Fruit fly (Drosophila melanogaster) whole organism, embryonic: ENCODE measurements around the gene ss.

Source experiments
- Atf3 ChIP-seq: fragments of 200-800 bp; sonication (Bioruptor generic); optimal IDR thresholded peaks from 3 replicates; lab custom pipeline; 2016; ENCODE audit warnings: missing biosample characterization, missing genetic modification characterization
- CG12942 ChIP-seq: fragments of 200-800 bp; sonication (Bioruptor generic); optimal IDR thresholded peaks from 3 replicates; lab custom pipeline; 2016; ENCODE audit warnings: missing biosample characterization, missing genetic modification characterization
- CG14860 ChIP-seq: fragments of 200-800 bp; sonication (Bioruptor generic); IDR thresholded peaks from 3 replicates; pipeline ENCODE4 v1.3.6; 2022; ENCODE audit warnings: missing biosample characterization, missing genetic modification characterization; ENCODE audit not compliant: partially characterized antibody
- CG15011 ChIP-seq: fragments of 200-800 bp; sonication (Bioruptor generic); optimal IDR thresholded peaks from 3 replicates; lab custom pipeline; 2018; ENCODE audit warnings: missing biosample characterization, mild to moderate bottlenecking, missing genetic modification characterization
- CG17361 ChIP-seq: fragments of 200-800 bp; sonication (Bioruptor generic); IDR thresholded peaks from 3 replicates; pipeline ENCODE4 v1.3.6; 2022; ENCODE audit warnings: missing biosample characterization, missing genetic modification characterization
- CG17829 ChIP-seq: fragments of 200-800 bp; optimal IDR thresholded peaks from 2 replicates; lab custom pipeline; 2019; ENCODE audit warnings: missing biosample characterization, mild to moderate bottlenecking, missing genetic modification characterization, moderate library complexity
- CG2712 ChIP-seq: fragments of 200-800 bp; optimal IDR thresholded peaks from 3 replicates; lab custom pipeline; 2019; ENCODE audit warnings: missing biosample characterization, mild to moderate bottlenecking, missing genetic modification characterization, moderate library complexity
- CG3065 ChIP-seq: fragments of 200-800 bp; sonication (Bioruptor generic); optimal IDR thresholded peaks from 2 replicates; lab custom pipeline; 2016; ENCODE audit warnings: missing biosample characterization, missing genetic modification characterization
- CG31441 ChIP-seq: fragments of 200-800 bp; sonication (Bioruptor generic); IDR thresholded peaks from 2 replicates; pipeline ENCODE4 v1.3.6; 2022; ENCODE audit warnings: missing biosample characterization, missing genetic modification characterization
- CG33213 ChIP-seq: fragments of 200-800 bp; sonication (Bioruptor generic); optimal IDR thresholded peaks from 3 replicates; lab custom pipeline; 2016; ENCODE audit warnings: missing biosample characterization, missing genetic modification characterization
- CG4360 ChIP-seq: fragments of 200-800 bp; sonication (Bioruptor generic); IDR thresholded peaks from 2 replicates; pipeline ENCODE4 v1.3.6; 2022; ENCODE audit warnings: missing biosample characterization, missing genetic modification characterization
- CG6791 ChIP-seq: fragments of 200-800 bp; sonication (Bioruptor generic); IDR thresholded peaks from 3 replicates; pipeline ENCODE4 v1.3.6; 2022; ENCODE audit warnings: missing biosample characterization, missing genetic modification characterization; ENCODE audit not compliant: partially characterized antibody
- CG7963 ChIP-seq: fragments of 200-800 bp; sonication (Bioruptor generic); IDR thresholded peaks from 3 replicates; pipeline ENCODE4 v1.3.6; 2022; ENCODE audit warnings: missing biosample characterization, missing genetic modification characterization; ENCODE audit not compliant: partially characterized antibody
- CG8290 ChIP-seq, 3 experiments: fragments of 200-800 bp; sonication (Bioruptor generic); optimal IDR thresholded peaks; 2 replicates each; lab custom pipeline; 2016 to 2019; ENCODE audit warnings: missing biosample characterization in 3 of 3, missing genetic modification characterization in 3 of 3, mild to moderate bottlenecking in 2 of 3, moderate library complexity in 1 of 3
- CTCF ChIP-seq: fragments of 200-800 bp; sonication (Bioruptor generic); optimal IDR thresholded peaks from 2 replicates; lab custom pipeline; 2017; ENCODE audit warnings: missing biosample characterization, mild to moderate bottlenecking, missing genetic modification characterization, moderate library complexity
- Camta ChIP-seq: fragments of 200-800 bp; sonication (Bioruptor generic); optimal IDR thresholded peaks from 2 replicates; lab custom pipeline; 2016; ENCODE audit warnings: missing biosample characterization, missing genetic modification characterization
- Dp ChIP-seq: fragments of 200-800 bp; sonication (Bioruptor generic); optimal IDR thresholded peaks from 2 replicates; lab custom pipeline; 2018; ENCODE audit warnings: missing biosample characterization, mild to moderate bottlenecking, missing genetic modification characterization, moderate library complexity
- Drgx ChIP-seq: fragments of 200-800 bp; sonication (Bioruptor generic); IDR thresholded peaks from 2 replicates; pipeline ENCODE4 v1.3.6; 2022; ENCODE audit warnings: missing biosample characterization, missing genetic modification characterization
- H15 ChIP-seq: fragments of 200-800 bp; sonication (Bioruptor generic); IDR thresholded peaks from 3 replicates; pipeline ENCODE4 v1.3.6; 2022; ENCODE audit warnings: missing biosample characterization, missing genetic modification characterization
- HHEX ChIP-seq: fragments of 200-800 bp; sonication (Bioruptor generic); optimal IDR thresholded peaks from 3 replicates; lab custom pipeline; 2017; ENCODE audit warnings: missing biosample characterization, mild to moderate bottlenecking, missing genetic modification characterization, missing genetic modification reagents
- HmgD ChIP-seq: fragments of 200-800 bp; sonication (Bioruptor generic); optimal IDR thresholded peaks from 3 replicates; lab custom pipeline; 2016; ENCODE audit warnings: missing biosample characterization, missing genetic modification characterization
- HmgZ ChIP-seq: fragments of 200-800 bp; sonication (Bioruptor generic); optimal IDR thresholded peaks from 2 replicates; lab custom pipeline; 2018; ENCODE audit warnings: missing biosample characterization, mild to moderate bottlenecking, missing genetic modification characterization
- Hmx ChIP-seq: fragments of 200-800 bp; sonication (Bioruptor generic); optimal IDR thresholded peaks from 2 replicates; lab custom pipeline; 2016; ENCODE audit warnings: missing biosample characterization, missing genetic modification characterization
- Lhr ChIP-seq: fragments of 200-800 bp; sonication (Bioruptor generic); optimal IDR thresholded peaks from 3 replicates; lab custom pipeline; 2017; ENCODE audit warnings: mild to moderate bottlenecking, missing biosample characterization, missing genetic modification reagents, missing genetic modification characterization
- Med ChIP-seq: fragments of 200-800 bp; sonication (Bioruptor generic); peaks from one replicate; lab custom pipeline; 2016; ENCODE audit warnings: missing biosample characterization, missing genetic modification characterization, mild to moderate bottlenecking, inconsistent platforms, moderate library complexity
- Opbp ChIP-seq: fragments of 200-800 bp; sonication (Bioruptor generic); IDR thresholded peaks from 3 replicates; pipeline ENCODE4 v1.3.6; 2022; ENCODE audit warnings: missing biosample characterization, missing genetic modification characterization; ENCODE audit not compliant: partially characterized antibody
- Pdp1 ChIP-seq, 2 experiments: fragments of 200-800 bp; sonication (Bioruptor generic); optimal IDR thresholded peaks; 3 replicates each; lab custom pipeline; 2016; ENCODE audit warnings: missing biosample characterization in 2 of 2, missing genetic modification characterization in 2 of 2, mild to moderate bottlenecking in 1 of 2, moderate library complexity in 1 of 2
- Rx ChIP-seq: fragments of 200-800 bp; sonication (Bioruptor generic); IDR thresholded peaks from 2 replicates; pipeline ENCODE4 v1.3.6; 2022; ENCODE audit warnings: missing biosample characterization, missing genetic modification characterization
- TFAM ChIP-seq: fragments of 200-800 bp; sonication (Bioruptor generic); optimal IDR thresholded peaks from 2 replicates; lab custom pipeline; 2017; ENCODE audit warnings: missing biosample characterization, missing genetic modification characterization, inconsistent platforms
- Trl ChIP-seq, 3 experiments: fragments of >200 bp in 2 of 3; fragments of 200-800 bp in 1 of 3; sonication (Bioruptor generic) in 1 of 3; optimal IDR thresholded peaks; 2 replicates in 1 of 3; 3 replicates in 2 of 3; lab custom pipeline; 2016 to 2017; ENCODE audit warnings: missing biosample characterization in 1 of 3, missing genetic modification characterization in 1 of 3
- Usf ChIP-seq: fragments of 200-800 bp; sonication (Bioruptor generic); optimal IDR thresholded peaks from 2 replicates; lab custom pipeline; 2017; ENCODE audit warnings: missing genotype, missing biosample characterization, missing genetic modification characterization
- ab ChIP-seq: fragments of 200-800 bp; sonication (Bioruptor generic); optimal IDR thresholded peaks from 2 replicates; lab custom pipeline; 2016; ENCODE audit warnings: missing biosample characterization, missing genetic modification characterization
- bbx ChIP-seq: fragments of 200-800 bp; sonication (Bioruptor generic); IDR thresholded peaks from 2 replicates; pipeline ENCODE4 v1.3.6; 2022; ENCODE audit warnings: missing biosample characterization, missing genetic modification characterization; ENCODE audit not compliant: partially characterized antibody
- cg ChIP-seq: fragments of 200-800 bp; sonication (Bioruptor generic); optimal IDR thresholded peaks from 3 replicates; lab custom pipeline; 2019; ENCODE audit warnings: missing biosample characterization, mild to moderate bottlenecking, missing genetic modification characterization, moderate library complexity
- chn ChIP-seq: fragments of 200-800 bp; sonication (Bioruptor generic); optimal IDR thresholded peaks from 2 replicates; lab custom pipeline; 2016; ENCODE audit warnings: missing biosample characterization, missing genetic modification characterization
- en ChIP-seq: fragments of 200-800 bp; sonication (Bioruptor generic); optimal IDR thresholded peaks from 2 replicates; lab custom pipeline; 2016; ENCODE audit warnings: missing biosample characterization, missing genetic modification characterization
- ftz-f1 ChIP-seq: fragments of 200-800 bp; sonication (Bioruptor generic); optimal IDR thresholded peaks from 2 replicates; lab custom pipeline; 2016; ENCODE audit warnings: missing biosample characterization, missing genetic modification characterization
- gfzf ChIP-seq: fragments of 200-800 bp; sonication (Bioruptor generic); optimal IDR thresholded peaks from 2 replicates; lab custom pipeline; 2016; ENCODE audit warnings: missing biosample characterization, mild to moderate bottlenecking, missing genetic modification characterization, moderate library complexity
- lilli ChIP-seq: fragments of 200-800 bp; sonication (Bioruptor generic); optimal IDR thresholded peaks from 3 replicates; lab custom pipeline; 2016; ENCODE audit warnings: missing biosample characterization, missing genetic modification characterization
- phol ChIP-seq: fragments of 200-800 bp; sonication (Bioruptor generic); optimal IDR thresholded peaks from 3 replicates; lab custom pipeline; 2018; ENCODE audit warnings: missing biosample characterization, mild to moderate bottlenecking, missing genetic modification characterization, moderate library complexity
- sens ChIP-seq: fragments of 200-800 bp; sonication (Bioruptor generic); peaks from one replicate; lab custom pipeline; 2016; ENCODE audit warnings: missing biosample characterization, missing genetic modification characterization

Gene ss

dm6 chr3R:16351044-16351443, 52.4 kb downstream of the ss start (continued):
- no peak for TF ChIP-seq ab (GFP tag; lab: Kevin White, UChicago)
- TF ChIP-seq CG7963 (GFP tag; lab: Robert Waterston, UW), result 0 out of 3 replicates have a peak, but pooled peaks have one; percentile 13
- no peak for TF ChIP-seq CG33213 (GFP tag; lab: Kevin White, UChicago)
- peak; percentile 68 for TF ChIP-seq HmgD (GFP tag; lab: Kevin White, UChicago)
- TF ChIP-seq Trl (optimal IDR thresholded peaks at IDR 0.05; lab: Kevin White, UChicago), result no peak
- TF ChIP-seq Trl (GFP tag; optimal IDR thresholded peaks at IDR 0.05; lab: Kevin White, UChicago), result no peak
- TF ChIP-seq Dp (GFP tag; lab: Kevin White, UChicago), result peak; percentile 10
- no peak for TF ChIP-seq ftz-f1 (GFP tag; lab: Kevin White, UChicago)
- no peak for TF ChIP-seq cg (GFP tag; lab: Kevin White, UChicago)
- TF ChIP-seq TFAM (GFP tag; lab: Kevin White, UChicago), result no peak
- TF ChIP-seq Lhr (GFP tag; lab: Kevin White, UChicago), result peak; percentile 24
- TF ChIP-seq sens (GFP tag; lab: Kevin White, UChicago), result peak; percentile 43
- 0 out of 3 replicates have a peak, but pooled peaks have one; percentile 15 for TF ChIP-seq CG14860
- no peak for TF ChIP-seq chn (GFP tag; lab: Kevin White, UChicago)
- peak; percentile 82 for TF ChIP-seq HmgZ (tag; lab: Kevin White, UChicago)
- peak; percentile 22 for TF ChIP-seq CG2712 (tag; lab: Kevin White, UChicago)
- peak; percentile 9 for TF ChIP-seq CG17829
- no peak for TF ChIP-seq CG17361 (GFP tag; lab: Robert Waterston, UW)
- TF ChIP-seq Opbp (GFP tag; lab: Robert Waterston, UW), result peak; percentile 58; the same call in 2 of the 3 replicates
- TF ChIP-seq Usf (GFP tag; lab: Kevin White, UChicago), result no peak
- TF ChIP-seq Hmx (GFP tag; lab: Kevin White, UChicago), result no peak
- no peak for TF ChIP-seq Rx (GFP tag; lab: Robert Waterston, UW)
- no peak for TF ChIP-seq H15
- TF ChIP-seq CG6791 (GFP tag; lab: Robert Waterston, UW), result peak; percentile 73
- no peak for TF ChIP-seq Atf3
- no peak for TF ChIP-seq en (GFP tag; lab: Kevin White, UChicago)
- no peak for TF ChIP-seq CG12942 (GFP tag; lab: Kevin White, UChicago)
- TF ChIP-seq phol (tag; lab: Kevin White, UChicago), result peak; percentile 6
- no peak for TF ChIP-seq Camta (GFP tag; lab: Kevin White, UChicago)
- TF ChIP-seq Pdp1 (GFP tag; optimal IDR thresholded peaks at IDR 0.05; lab: Kevin White, UChicago), result peak in 1 of 2 experiments; percentile 58
- no peak for TF ChIP-seq CG8290 (GFP tag; optimal IDR thresholded peaks at IDR 0.05; lab: Kevin White, UChicago)
- peak in 1 of 2 experiments; percentile 56 for TF ChIP-seq CG8290 (tag; optimal IDR thresholded peaks at IDR 0.05; lab: Kevin White, UChicago)
- TF ChIP-seq HHEX (GFP tag; lab: Kevin White, UChicago), result no peak
- TF ChIP-seq bbx (GFP tag; lab: Robert Waterston, UW), result peak; percentile 21; the same call in 1 of the 2 replicates
- peak; percentile 18 for TF ChIP-seq gfzf
- no peak for TF ChIP-seq lilli (GFP tag; lab: Kevin White, UChicago)

dm6 chr3R:16350400-16350799, 53.1 kb downstream of the ss start:
- TF ChIP-seq Drgx (GFP tag; lab: Robert Waterston, UW), result no peak
- TF ChIP-seq CTCF (GFP tag; lab: Kevin White, UChicago), result peak; percentile 36
- no peak for TF ChIP-seq CG15011 (GFP tag; lab: Kevin White, UChicago)
- peak; percentile 69 for TF ChIP-seq CG4360 (GFP tag; lab: Robert Waterston, UW)
- peak; percentile 56 for TF ChIP-seq Med (GFP tag; lab: Kevin White, UChicago)
- peak; percentile 21 for TF ChIP-seq CG3065
- no peak for TF ChIP-seq CG31441
